Worm (Caenorhabditis elegans) whole organism, early embryonic: ENCODE results near the gene F54F2.6.

ENCODE experiments used
- B0310.2 ChIP-seq: sonication (generic microtip); optimal IDR thresholded peaks from 2 replicates; lab custom pipeline; 2016; ENCODE audit warnings: mild to moderate bottlenecking, missing genetic modification characterization, missing compliant biosample characterization
- F13C5.2 ChIP-seq: sonication (generic microtip); optimal IDR thresholded peaks from 2 replicates; lab custom pipeline; 2017; ENCODE audit warnings: mild to moderate bottlenecking, missing genetic modification characterization, inconsistent platforms, missing compliant biosample characterization
- aly-1 ChIP-seq: sonication (generic microtip); optimal IDR thresholded peaks from 2 replicates; lab custom pipeline; 2016; ENCODE audit warnings: missing genetic modification characterization, missing compliant biosample characterization
- ama-1 ChIP-seq: fragments of 150-350 bp; optimal IDR thresholded peaks from 2 replicates; lab custom pipeline; 2014
- flt-1 ChIP-seq: fragments of 200-800 bp; sonication (Bioruptor generic); IDR thresholded peaks from 2 replicates; pipeline ENCODE4 v1.3.6; 2022; ENCODE audit warnings: missing genetic modification characterization, missing compliant biosample characterization
- hmbx-1 ChIP-seq: sonication (generic microtip); optimal IDR thresholded peaks from 2 replicates; lab custom pipeline; 2016; ENCODE audit warnings: mild to moderate bottlenecking, missing genetic modification characterization, missing compliant biosample characterization
- sea-1 ChIP-seq: fragments of 200-800 bp; sonication (Bioruptor generic); conservative IDR thresholded peaks from 2 replicates; pipeline ENCODE4 v1.3.6; 2022; ENCODE audit warnings: missing genetic modification characterization, missing compliant biosample characterization
- tbx-11 ChIP-seq: fragments of 200-800 bp; sonication (Bioruptor generic); IDR thresholded peaks from 2 replicates; pipeline ENCODE4 v1.3.6; 2022; ENCODE audit warnings: missing genetic modification characterization, missing compliant biosample characterization

DNA sequence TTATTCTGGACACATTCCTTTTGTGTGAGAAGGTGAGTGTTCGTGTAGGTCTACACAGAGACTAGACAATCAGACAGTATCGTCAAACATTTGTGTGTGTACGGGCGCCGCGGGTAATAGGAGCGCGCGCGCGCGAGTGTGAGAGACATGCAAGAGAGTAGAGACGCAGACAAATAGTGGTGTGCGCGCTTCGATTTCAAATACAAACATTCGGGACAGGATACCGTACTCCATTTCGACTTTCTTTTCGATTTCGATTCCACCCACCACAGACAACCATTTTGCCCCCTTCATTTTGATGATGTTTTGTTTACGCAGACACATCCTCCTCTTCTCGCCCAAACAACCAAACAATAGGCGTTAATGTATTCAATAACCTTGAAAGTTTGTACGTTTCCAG, 5.7 kb downstream of the F54F2.6 start:
- TF ChIP-seq tbx-11 (GFP tag; lab: Robert Waterston, UW) (no peak), ama-1 (lab: Kevin White, UChicago) (no peak), hmbx-1 (tag; lab: Kevin White, UChicago) (no peak), F13C5.2 (no peak), aly-1 (tag; lab: Kevin White, UChicago) (no peak), sea-1 (GFP tag; lab: Robert Waterston, UW) (no peak), flt-1 (GFP tag; lab: Robert Waterston, UW) (no peak), B0310.2 (no peak)
